Worm (Caenorhabditis elegans) whole organism, midembryonic: Measurements from ENCODE around the gene T23F6.2.
"Not testable (repeated sequence)": the region's sequence is repeated elsewhere in the genome, so short reads cannot be mapped to it uniquely, and the experiment has no call there.

ENCODE experiments used
- T22C8.4 ChIP-seq: fragments of 200-800 bp; sonication (Bioruptor generic); IDR thresholded peaks from 2 replicates; pipeline ENCODE4 v1.3.6; 2022; ENCODE audit warnings: missing genetic modification characterization, missing compliant biosample characterization
- cog-1 ChIP-seq: sonication (generic microtip); optimal IDR thresholded peaks from 2 replicates; lab custom pipeline; 2016; ENCODE audit warnings: missing genetic modification characterization, missing compliant biosample characterization
- flt-1 ChIP-seq: fragments of 200-800 bp; sonication (Bioruptor generic); IDR thresholded peaks from 2 replicates; pipeline ENCODE4 v1.3.6; 2022; ENCODE audit warnings: missing genetic modification characterization, missing compliant biosample characterization
- klf-2 ChIP-seq: fragments of 200-800 bp; sonication (Bioruptor generic); conservative IDR thresholded peaks from 2 replicates; pipeline ENCODE4 v1.3.6; 2022; ENCODE audit warnings: missing genetic modification reagents, missing genetic modification characterization, missing compliant biosample characterization
- med-1 ChIP-seq: sonication (generic microtip); optimal IDR thresholded peaks from 2 replicates; lab custom pipeline; 2017; ENCODE audit warnings: missing genetic modification characterization, mild to moderate bottlenecking, missing compliant biosample characterization, antibody characterized with exemption, missing genetic modification reagents; ENCODE audit not compliant: insufficient read depth
- ref-1 ChIP-seq: fragments of 200-800 bp; sonication (Bioruptor generic); conservative IDR thresholded peaks from 2 replicates; pipeline ENCODE4 v1.3.6; 2022; ENCODE audit warnings: missing genetic modification reagents, missing genetic modification characterization, missing compliant biosample characterization
- tab-1 ChIP-seq: fragments of 200-800 bp; sonication (Bioruptor generic); IDR thresholded peaks from 2 replicates; pipeline ENCODE4 v1.3.6; 2022; ENCODE audit warnings: missing genetic modification characterization, missing compliant biosample characterization
- ztf-23 ChIP-seq: fragments of 200-800 bp; sonication (Bioruptor generic); IDR thresholded peaks from 2 replicates; pipeline ENCODE4 v1.3.6; 2022; ENCODE audit warnings: missing genetic modification reagents, missing genetic modification characterization, missing compliant biosample characterization
- ztf-29 ChIP-seq: fragments of 200-800 bp; sonication (Bioruptor generic); IDR thresholded peaks from 2 replicates; pipeline ENCODE4 v1.3.6; 2022; ENCODE audit warnings: missing genetic modification reagents, missing genetic modification characterization, missing compliant biosample characterization

Gene T23F6.2

DNA sequence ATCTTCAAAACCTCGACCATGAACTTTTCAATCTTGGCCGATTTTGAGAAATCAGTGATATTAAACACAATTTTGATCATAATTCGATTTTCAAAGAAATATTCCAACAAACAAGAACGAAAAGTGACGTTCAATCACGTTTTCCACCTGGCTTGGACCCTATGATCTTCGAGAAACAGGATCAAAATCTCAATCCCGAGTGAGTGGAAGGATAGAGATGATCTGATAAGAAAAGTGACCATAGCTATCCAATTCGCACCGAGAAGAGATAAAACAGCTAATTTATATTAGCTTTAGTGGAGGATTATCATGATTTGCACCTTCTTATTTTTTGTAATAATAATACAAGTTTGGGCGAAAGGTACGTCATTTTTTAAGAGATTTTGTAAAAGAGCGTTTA lies at the start of gene T23F6.2:
Gene T23F6.2 (plus strand): TSS at position 251 of the 400 bp plus-strand sequence.
- TF ChIP-seq ztf-23 (GFP tag; lab: Robert Waterston, UW) (no peak), tab-1 (no peak), flt-1 (GFP tag; lab: Robert Waterston, UW) (no peak), ref-1 (no peak), ztf-29 (no peak), med-1 (no peak), T22C8.4 (GFP tag; lab: Robert Waterston, UW) (no peak), klf-2 (no peak), cog-1 (no peak)

- TF ChIP-seq ref-1 (no peak), ztf-23 (GFP tag; lab: Robert Waterston, UW) (no peak), tab-1 (no peak), med-1 (no peak), klf-2 (no peak), flt-1 (GFP tag; lab: Robert Waterston, UW) (no peak), cog-1 (no peak), ztf-29 (no peak), T22C8.4 (GFP tag; lab: Robert Waterston, UW) (no peak)
These were observed 46.5 kb upstream of the T23F6.2 start, which contains the start of gene T23B5.4 for ce11 chrIV:12674700-12675099. T23B5.4 (plus strand) TSS chrIV:12675000.

- not testable (repeated sequence) for TF ChIP-seq ztf-29; flt-1 (GFP tag; lab: Robert Waterston, UW); med-1
These were observed 44.0 kb upstream of the T23F6.2 start, which contains the start of gene T23B5.6 for ce11 chrIV:12677137-12677536. T23B5.6 (minus strand) TSS chrIV:12677237.

ce11 chrIV:12684341-12684740 lies 36.8 kb upstream of the T23F6.2 start, which contains the start of gene prmt-9:
prmt-9 (minus strand) TSS chrIV:12684378.
- TF ChIP-seq tab-1 (no peak), flt-1 (GFP tag; lab: Robert Waterston, UW) (no peak), T22C8.4 (GFP tag; lab: Robert Waterston, UW) (no peak), med-1 (no peak), cog-1 (no peak), ztf-23 (GFP tag; lab: Robert Waterston, UW) (no peak), ref-1 (no peak), klf-2 (no peak), ztf-29 (no peak)

ce11 chrIV:12684826-12685594 lies 36.1 kb upstream of the T23F6.2 start:
- TF ChIP-seq T22C8.4 (GFP tag; lab: Robert Waterston, UW) (no peak), klf-2 (no peak), flt-1 (GFP tag; lab: Robert Waterston, UW) (no peak), cog-1 (no peak), med-1 (no peak)

DNA sequence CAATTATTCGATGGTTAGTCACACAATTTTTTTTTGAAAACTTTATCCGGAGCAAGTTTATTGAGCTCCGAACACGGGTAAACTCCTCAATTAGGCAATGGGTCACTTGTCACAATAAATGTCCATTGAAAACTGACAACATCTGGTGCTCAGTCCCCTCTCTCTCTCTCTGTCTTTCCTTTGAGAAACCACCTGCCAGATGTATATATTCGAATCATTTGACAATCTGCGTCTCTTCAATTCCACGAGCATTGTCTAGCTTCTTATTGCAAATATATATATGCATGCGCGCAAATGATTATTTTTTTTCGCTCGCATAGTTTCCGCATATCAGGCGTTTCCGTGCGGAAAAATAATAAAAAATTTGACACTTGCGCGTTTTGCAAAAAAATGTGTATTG lies 35.3 kb upstream of the T23F6.2 start:
- no peak for TF ChIP-seq ref-1
- no peak for TF ChIP-seq klf-2
- no peak for TF ChIP-seq ztf-23 (GFP tag; lab: Robert Waterston, UW)
- TF ChIP-seq tab-1 = no peak
- peak; percentile 40 for TF ChIP-seq cog-1

DNA sequence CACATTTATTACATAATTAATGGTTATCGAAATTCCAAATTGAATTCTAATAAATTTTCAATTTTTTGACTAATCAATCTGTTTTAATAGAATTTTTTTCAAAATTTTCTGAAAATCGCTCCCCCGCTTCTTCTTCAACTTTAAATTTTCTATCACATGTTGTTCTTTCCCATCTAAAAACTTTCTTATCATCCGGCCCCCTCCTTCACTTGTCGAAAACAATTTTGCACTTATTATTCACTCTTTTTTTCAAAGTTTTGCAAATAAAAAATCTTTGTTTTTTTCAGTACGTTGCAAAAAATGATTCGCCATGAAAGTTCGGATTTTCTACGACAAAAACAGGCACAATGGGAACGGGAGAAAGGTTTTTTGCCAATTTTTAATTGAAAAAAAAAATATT lies 32.8 kb upstream of the T23F6.2 start, which contains the start of gene T23B5.3:
Gene T23B5.3 (plus strand): TSS at position 301 of the 400 bp plus-strand sequence.
- TF ChIP-seq klf-2 (no peak), ztf-29 (no peak), ref-1 (no peak), flt-1 (GFP tag; lab: Robert Waterston, UW) (no peak), T22C8.4 (GFP tag; lab: Robert Waterston, UW) (no peak)

- TF ChIP-seq ztf-29 = no peak
- TF ChIP-seq tab-1 = no peak
- no peak for TF ChIP-seq med-1
- TF ChIP-seq ref-1 = no peak
- TF ChIP-seq klf-2 = no peak
- no peak for TF ChIP-seq ztf-23 (GFP tag; lab: Robert Waterston, UW)
- no peak for TF ChIP-seq flt-1 (GFP tag; lab: Robert Waterston, UW)
- no peak for TF ChIP-seq T22C8.4 (GFP tag; lab: Robert Waterston, UW)
- no peak for TF ChIP-seq cog-1
These were observed 31.9 kb upstream of the T23F6.2 start for ce11 chrIV:12689292-12689691.

DNA sequence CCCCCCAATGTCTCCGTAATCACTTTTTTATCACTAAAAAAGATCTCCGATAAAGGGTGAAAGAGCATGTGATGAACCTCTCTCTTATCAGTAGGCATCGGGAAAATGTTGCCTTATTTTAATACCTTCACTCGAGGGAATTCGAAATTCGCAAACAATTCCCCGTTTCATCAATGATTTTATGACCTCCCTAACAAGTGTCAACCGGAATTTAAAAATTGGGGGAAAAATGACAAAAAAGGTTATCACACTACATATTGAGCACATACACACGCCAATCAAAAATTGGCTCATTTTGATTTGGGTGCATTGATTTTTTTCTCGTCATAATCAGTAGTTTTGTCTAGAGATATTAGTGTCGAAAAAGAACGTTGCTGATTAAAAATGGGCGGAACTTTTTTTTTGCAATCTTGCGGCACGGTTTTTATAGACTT lies 31.4 kb upstream of the T23F6.2 start:
- no peak for TF ChIP-seq ztf-29
- no peak for TF ChIP-seq cog-1
- TF ChIP-seq klf-2 = no peak
- no peak for TF ChIP-seq med-1
- TF ChIP-seq T22C8.4 (GFP tag; lab: Robert Waterston, UW) = no peak
- no peak for TF ChIP-seq tab-1
- TF ChIP-seq ref-1 = no peak
- TF ChIP-seq ztf-23 (GFP tag; lab: Robert Waterston, UW) = no peak
- no peak for TF ChIP-seq flt-1 (GFP tag; lab: Robert Waterston, UW)

ce11 chrIV:12698880-12699279 lies 22.3 kb upstream of the T23F6.2 start:
- TF ChIP-seq cog-1 (no peak), flt-1 (GFP tag; lab: Robert Waterston, UW) (no peak), ztf-23 (GFP tag; lab: Robert Waterston, UW) (no peak), ztf-29 (no peak), tab-1 (no peak), med-1 (no peak), ref-1 (no peak), klf-2 (no peak), T22C8.4 (GFP tag; lab: Robert Waterston, UW) (no peak)

ce11 chrIV:12700204-12700603 lies 21.0 kb upstream of the T23F6.2 start:
- TF ChIP-seq med-1 = no peak
- no peak for TF ChIP-seq ztf-29
- TF ChIP-seq flt-1 (GFP tag; lab: Robert Waterston, UW) = no peak
- no peak for TF ChIP-seq tab-1
- no peak for TF ChIP-seq cog-1
- no peak for TF ChIP-seq T22C8.4 (GFP tag; lab: Robert Waterston, UW)
- no peak for TF ChIP-seq ztf-23 (GFP tag; lab: Robert Waterston, UW)
- TF ChIP-seq klf-2 = no peak
- no peak for TF ChIP-seq ref-1
